Fruit fly (Drosophila melanogaster) whole organism: ENCODE results near the gene Catsup.

Experiments
- CG8478 ChIP-seq: fragments of >200 bp; optimal IDR thresholded peaks from 2 replicates; lab custom pipeline; 2018; ENCODE audit warnings: inconsistent platforms
- Dll ChIP-seq: fragments of >200 bp; optimal IDR thresholded peaks from 2 replicates; lab custom pipeline; 2017
- EcR ChIP-seq, 2 experiments: fragments of >200 bp; optimal IDR thresholded peaks; 2 replicates each; lab custom pipeline; 2017; ENCODE audit warnings: missing biosample characterization in 2 of 2, missing genetic modification characterization in 2 of 2, missing genetic modification reagents in 2 of 2
- pan ChIP-seq: fragments of >200 bp; optimal IDR thresholded peaks from 2 replicates; lab custom pipeline; 2017
- psq ChIP-seq: fragments of >200 bp; optimal IDR thresholded peaks from 2 replicates; lab custom pipeline; 2017
- usp ChIP-seq: fragments of >200 bp; optimal IDR thresholded peaks from 2 replicates; lab custom pipeline; 2017; ENCODE audit warnings: missing biosample characterization, missing genetic modification characterization, mixed read lengths

- TF ChIP-seq psq (no peak), Dll (lab: Kevin White, UChicago) (no peak), EcR (GFP tag; optimal IDR thresholded peaks at IDR 0.05; lab: Kevin White, UChicago) (no peak), pan (no peak), CG8478 (lab: Kevin White, UChicago) (no peak), usp (GFP tag; lab: Kevin White, UChicago) (no peak)
Measured at dm6 chr2L:19022221-19022516, 19.5 kb upstream of the Catsup start, which contains the start of gene CG15172.
